Fruit fly (Drosophila melanogaster): ENCODE measurements around the gene ringer.

dm6 chr3L:16385252-16385879 is 26.1 kb upstream of the ringer start:
- no peak for TF ChIP-seq CG10274 (GFP tag; optimal IDR thresholded peaks at IDR 0.05)
- TF ChIP-seq MTF-1 (GFP tag; optimal IDR thresholded peaks at IDR 0.05; ENCODE audit: borderline replicate concordance) = no peak

All from whole organism, embryonic.